Fruit fly (Drosophila melanogaster) whole organism, prepupa: ENCODE measurements around the gene CG32945.

Source experiments
- Blimp-1 ChIP-seq: fragments of 200-800 bp; sonication (Bioruptor generic); optimal IDR thresholded peaks from 3 replicates; lab custom pipeline; 2017; ENCODE audit warnings: missing biosample characterization, missing genetic modification characterization, mild to moderate bottlenecking, moderate library complexity, missing genetic modification reagents
- CG10631 ChIP-seq: fragments of 200-800 bp; sonication (Bioruptor generic); optimal IDR thresholded peaks from 2 replicates; lab custom pipeline; 2016; ENCODE audit warnings: missing biosample characterization, missing genetic modification characterization
- CG10669 ChIP-seq: fragments of 200-800 bp; sonication (Bioruptor generic); optimal IDR thresholded peaks from 3 replicates; lab custom pipeline; 2018; ENCODE audit warnings: missing biosample characterization, mild to moderate bottlenecking, missing genetic modification characterization, moderate library complexity
- CG15336 ChIP-seq: fragments of 200-800 bp; sonication (Bioruptor generic); IDR thresholded peaks from 2 replicates; pipeline ENCODE4 v1.3.6; 2022; ENCODE audit warnings: missing biosample characterization, missing genetic modification characterization
- CG1621 ChIP-seq: fragments of 200-800 bp; sonication (Bioruptor generic); optimal IDR thresholded peaks from 3 replicates; lab custom pipeline; 2018; ENCODE audit warnings: missing biosample characterization, mild to moderate bottlenecking, missing genetic modification characterization
- CG16779 ChIP-seq: fragments of 200-800 bp; sonication (Bioruptor generic); optimal IDR thresholded peaks from 3 replicates; lab custom pipeline; 2017; ENCODE audit warnings: missing biosample characterization, mild to moderate bottlenecking, missing genetic modification characterization
- CG3032 ChIP-seq: fragments of 200-800 bp; optimal IDR thresholded peaks from 2 replicates; lab custom pipeline; 2019; ENCODE audit warnings: missing biosample characterization, mild to moderate bottlenecking, missing genetic modification characterization, moderate library complexity
- CG32006 ChIP-seq: fragments of 200-800 bp; sonication (Bioruptor generic); optimal IDR thresholded peaks from 3 replicates; lab custom pipeline; 2017; ENCODE audit warnings: missing biosample characterization, mild to moderate bottlenecking, missing genetic modification characterization
- CG3919 ChIP-seq: fragments of 200-800 bp; sonication (Bioruptor generic); optimal IDR thresholded peaks from 3 replicates; lab custom pipeline; 2016; ENCODE audit warnings: missing biosample characterization, missing genetic modification characterization
- CG4318 ChIP-seq: fragments of 200-800 bp; sonication (Bioruptor generic); optimal IDR thresholded peaks from 3 replicates; lab custom pipeline; 2017; ENCODE audit warnings: missing biosample characterization, mild to moderate bottlenecking, missing genetic modification characterization
- CG6163 ChIP-seq: fragments of 200-800 bp; sonication (Bioruptor generic); IDR thresholded peaks from 3 replicates; pipeline ENCODE4 v1.3.6; 2022; ENCODE audit warnings: missing biosample characterization, missing genetic modification characterization
- CG6792 ChIP-seq: fragments of 200-800 bp; sonication (Bioruptor generic); optimal IDR thresholded peaks from 3 replicates; lab custom pipeline; 2016; ENCODE audit warnings: missing biosample characterization, missing genetic modification characterization
- CG6854 ChIP-seq: fragments of 200-800 bp; sonication (Bioruptor generic); optimal IDR thresholded peaks from 2 replicates; lab custom pipeline; 2017; ENCODE audit warnings: missing biosample characterization, mild to moderate bottlenecking, missing genetic modification characterization
- CG8119 ChIP-seq: fragments of 200-800 bp; sonication (Bioruptor generic); IDR thresholded peaks from 3 replicates; pipeline ENCODE4 v1.3.6; 2022; ENCODE audit warnings: missing biosample characterization, missing genetic modification characterization
- CG8632 ChIP-seq: fragments of 200-800 bp; sonication (Bioruptor generic); optimal IDR thresholded peaks from 3 replicates; lab custom pipeline; 2016; ENCODE audit warnings: missing biosample characterization, missing genetic modification characterization
- Eip75B ChIP-seq: fragments of 200-800 bp; sonication (Bioruptor generic); optimal IDR thresholded peaks from 3 replicates; lab custom pipeline; 2016; ENCODE audit warnings: missing biosample characterization, missing genetic modification characterization
- Eip78C ChIP-seq: fragments of 200-800 bp; sonication (Bioruptor generic); peaks from one replicate; lab custom pipeline; 2016; ENCODE audit warnings: missing biosample characterization, missing genetic modification characterization
- Ets21C ChIP-seq: fragments of 200-800 bp; sonication (Bioruptor generic); optimal IDR thresholded peaks from 3 replicates; lab custom pipeline; 2016; ENCODE audit warnings: missing biosample characterization, missing genetic modification characterization
- Ets96B ChIP-seq: fragments of 200-800 bp; optimal IDR thresholded peaks from 2 replicates; lab custom pipeline; 2019; ENCODE audit warnings: missing biosample characterization, mild to moderate bottlenecking, missing genetic modification characterization, moderate library complexity
- Gug ChIP-seq: fragments of 200-800 bp; sonication (Bioruptor generic); IDR thresholded peaks from 2 replicates; pipeline ENCODE4 v1.3.6; 2022; ENCODE audit warnings: missing biosample characterization, missing genetic modification characterization
- Lpt ChIP-seq: fragments of 200-800 bp; sonication (Bioruptor generic); optimal IDR thresholded peaks from 3 replicates; lab custom pipeline; 2016; ENCODE audit warnings: missing biosample characterization, missing genetic modification characterization
- Met ChIP-seq: fragments of 200-800 bp; sonication (Bioruptor generic); optimal IDR thresholded peaks from 3 replicates; lab custom pipeline; 2016; ENCODE audit warnings: missing biosample characterization, missing genetic modification characterization
- OdsH ChIP-seq: fragments of 200-800 bp; sonication (Bioruptor generic); optimal IDR thresholded peaks from 3 replicates; lab custom pipeline; 2016; ENCODE audit warnings: missing biosample characterization, missing genetic modification characterization
- Smox ChIP-seq: fragments of 200-800 bp; sonication (Bioruptor generic); optimal IDR thresholded peaks from 3 replicates; lab custom pipeline; 2016; ENCODE audit warnings: missing biosample characterization, missing genetic modification characterization
- Sox102F ChIP-seq: fragments of 200-800 bp; sonication (Bioruptor generic); optimal IDR thresholded peaks from 2 replicates; lab custom pipeline; 2016; ENCODE audit warnings: missing biosample characterization, mild to moderate bottlenecking, missing genetic modification characterization
- Sox14 ChIP-seq: fragments of 200-800 bp; sonication (Bioruptor generic); optimal IDR thresholded peaks from 3 replicates; lab custom pipeline; 2016; ENCODE audit warnings: missing biosample characterization, missing genetic modification characterization
- Sox15 ChIP-seq: fragments of 200-800 bp; sonication (Bioruptor generic); optimal IDR thresholded peaks from 3 replicates; lab custom pipeline; 2016; ENCODE audit warnings: missing biosample characterization, missing genetic modification characterization
- cyc ChIP-seq: fragments of 200-800 bp; sonication (Bioruptor generic); optimal IDR thresholded peaks from 3 replicates; lab custom pipeline; 2016; ENCODE audit warnings: missing biosample characterization, missing genetic modification characterization
- eg ChIP-seq: fragments of 200-800 bp; sonication (Bioruptor generic); IDR thresholded peaks from 3 replicates; pipeline ENCODE4 v1.3.6; 2022; ENCODE audit warnings: missing biosample characterization, missing genetic modification characterization
- esn ChIP-seq: fragments of 200-800 bp; sonication (Bioruptor generic); optimal IDR thresholded peaks from 2 replicates; lab custom pipeline; 2016; ENCODE audit warnings: missing biosample characterization, mild to moderate bottlenecking, missing genetic modification characterization, moderate library complexity
- fd59A ChIP-seq: fragments of 200-800 bp; sonication (Bioruptor generic); optimal IDR thresholded peaks from 2 replicates; lab custom pipeline; 2017; ENCODE audit warnings: missing biosample characterization, mild to moderate bottlenecking, missing genetic modification characterization, missing genetic modification reagents
- fd85E ChIP-seq: fragments of 200-800 bp; sonication (Bioruptor generic); optimal IDR thresholded peaks from 3 replicates; lab custom pipeline; 2016; ENCODE audit warnings: missing biosample characterization, missing genetic modification characterization
- lz ChIP-seq: fragments of 200-800 bp; sonication (Bioruptor generic); optimal IDR thresholded peaks from 3 replicates; lab custom pipeline; 2016; ENCODE audit warnings: missing biosample characterization, missing genetic modification characterization
- net ChIP-seq: fragments of 200-800 bp; sonication (Bioruptor generic); optimal IDR thresholded peaks from 3 replicates; lab custom pipeline; 2016; ENCODE audit warnings: missing biosample characterization, missing genetic modification characterization
- salr ChIP-seq, 2 experiments: fragments of 200-800 bp; sonication (Bioruptor generic); optimal IDR thresholded peaks; 3 replicates each; lab custom pipeline; 2016 to 2018; ENCODE audit warnings: missing biosample characterization in 2 of 2, missing genetic modification characterization in 2 of 2, mild to moderate bottlenecking in 1 of 2
- spab ChIP-seq: fragments of 200-800 bp; sonication (Bioruptor generic); optimal IDR thresholded peaks from 2 replicates; lab custom pipeline; 2017; ENCODE audit warnings: missing biosample characterization, mild to moderate bottlenecking, missing genetic modification characterization, missing genetic modification reagents
- svp ChIP-seq: fragments of 200-800 bp; sonication (Bioruptor generic); peaks from one replicate; lab custom pipeline; 2016; ENCODE audit warnings: missing biosample characterization, missing genetic modification characterization
- vri ChIP-seq: fragments of 200-800 bp; sonication (Bioruptor generic); optimal IDR thresholded peaks from 3 replicates; lab custom pipeline; 2016; ENCODE audit warnings: missing biosample characterization, mild to moderate bottlenecking, missing genetic modification characterization

CG32945 gene

DNA sequence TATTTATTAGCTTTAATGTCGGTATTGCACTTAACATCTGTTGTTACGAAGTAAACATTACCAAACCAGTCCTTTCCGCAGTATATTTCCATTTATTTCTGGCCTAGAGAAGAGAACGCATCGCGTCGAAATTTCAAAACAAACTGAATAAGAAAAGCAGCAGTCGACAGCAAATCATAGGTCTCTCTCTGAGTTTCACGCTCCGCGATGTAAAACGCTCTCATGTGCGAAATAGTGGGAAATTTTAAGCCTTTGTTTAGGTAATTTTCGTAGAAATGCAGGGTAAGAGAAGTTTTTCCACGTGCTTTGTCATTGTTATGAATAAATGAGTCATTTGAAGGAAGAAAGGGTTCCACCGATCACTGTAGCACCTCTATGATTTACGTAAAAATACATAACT lies 21.2 kb upstream of the CG32945 start:
- no peak for TF ChIP-seq CG4318
- TF ChIP-seq CG15336 (GFP tag; lab: Robert Waterston, UW) = no peak
- TF ChIP-seq Smox (GFP tag; lab: Kevin White, UChicago) = no peak
- TF ChIP-seq Eip75B (GFP tag; lab: Kevin White, UChicago) = no peak
- no peak for TF ChIP-seq Ets21C (GFP tag; lab: Kevin White, UChicago)
- TF ChIP-seq Sox15 (GFP tag; lab: Kevin White, UChicago) = no peak
- TF ChIP-seq CG6163 (GFP tag; lab: Robert Waterston, UW) = no peak
- no peak for TF ChIP-seq OdsH (GFP tag; lab: Kevin White, UChicago)
- no peak for TF ChIP-seq Gug (GFP tag; lab: Robert Waterston, UW)
- TF ChIP-seq eg = no peak
- no peak for TF ChIP-seq vri (GFP tag; lab: Kevin White, UChicago)
- TF ChIP-seq fd85E (GFP tag; lab: Kevin White, UChicago) = no peak
- TF ChIP-seq Lpt (GFP tag; lab: Kevin White, UChicago) = no peak
- TF ChIP-seq CG10669 (GFP tag; lab: Kevin White, UChicago) = no peak
- no peak for TF ChIP-seq esn (GFP tag; lab: Kevin White, UChicago)
- no peak for TF ChIP-seq svp (GFP tag; lab: Kevin White, UChicago)
- TF ChIP-seq salr (GFP tag; optimal IDR thresholded peaks at IDR 0.05; lab: Kevin White, UChicago) = no peak
- no peak for TF ChIP-seq CG32006
- no peak for TF ChIP-seq lz (GFP tag; lab: Kevin White, UChicago)

DNA sequence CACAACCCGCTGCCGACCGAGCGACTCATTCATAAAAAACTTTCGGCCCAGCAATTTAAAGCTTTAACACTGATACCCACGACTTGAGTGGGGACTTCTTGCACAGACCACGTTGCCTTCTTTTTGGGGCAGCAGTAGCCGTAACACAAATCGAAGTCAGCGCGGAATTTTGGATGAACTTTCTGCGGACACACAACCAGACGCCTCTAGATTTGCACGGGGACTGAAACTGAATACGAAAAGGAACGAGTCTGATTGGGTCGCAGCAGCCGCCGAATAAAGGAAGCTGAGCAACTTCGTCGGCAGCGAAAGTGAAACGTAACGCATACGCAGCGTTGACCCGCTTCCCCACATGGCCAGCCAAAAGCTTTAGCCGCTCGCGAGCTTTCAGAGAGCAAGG lies 20.6 kb downstream of the CG32945 start, which contains the start of gene CG34357:
Gene CG34357 (minus strand): TSS at position 206 of the 400 bp plus-strand sequence.
- TF ChIP-seq Sox14 (GFP tag; lab: Kevin White, UChicago) = no peak

DNA sequence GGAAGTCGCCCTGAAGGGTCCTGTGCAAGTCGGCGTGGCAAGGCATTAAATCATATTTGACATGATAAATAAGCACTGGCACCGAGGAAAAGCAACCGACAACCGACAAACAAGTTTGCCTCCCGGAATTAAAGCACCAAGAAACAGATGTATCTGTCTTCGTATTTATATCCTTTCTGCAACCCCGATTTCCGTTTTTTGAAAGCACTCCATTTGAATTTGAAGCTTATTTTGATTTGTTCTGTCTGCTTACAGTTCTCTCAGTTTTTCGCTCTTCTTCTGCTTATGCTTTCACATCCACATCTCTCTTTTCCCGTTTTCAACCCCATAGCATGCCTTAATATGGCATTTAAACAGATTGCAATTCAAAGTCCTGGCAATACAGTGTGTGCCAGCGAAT lies 24.9 kb downstream of the CG32945 start:
- TF ChIP-seq CG6792 (GFP tag; lab: Kevin White, UChicago) (no peak), eg (no peak), net (GFP tag; lab: Kevin White, UChicago) (no peak), fd59A (no peak), CG1621 (tag; lab: Kevin White, UChicago) (no peak), Blimp-1 (no peak), vri (GFP tag; lab: Kevin White, UChicago) (no peak), CG16779 (tag; lab: Kevin White, UChicago) (no peak), Met (GFP tag; lab: Kevin White, UChicago) (no peak), CG10631 (GFP tag; lab: Kevin White, UChicago) (no peak), Sox102F (GFP tag; lab: Kevin White, UChicago) (no peak), CG8632 (GFP tag; lab: Kevin White, UChicago) (no peak), Lpt (GFP tag; lab: Kevin White, UChicago) (no peak), Gug (GFP tag; lab: Robert Waterston, UW) (no peak), spab (no peak), CG6854 (GFP tag; lab: Kevin White, UChicago) (no peak), Smox (GFP tag; lab: Kevin White, UChicago) (no peak)

DNA sequence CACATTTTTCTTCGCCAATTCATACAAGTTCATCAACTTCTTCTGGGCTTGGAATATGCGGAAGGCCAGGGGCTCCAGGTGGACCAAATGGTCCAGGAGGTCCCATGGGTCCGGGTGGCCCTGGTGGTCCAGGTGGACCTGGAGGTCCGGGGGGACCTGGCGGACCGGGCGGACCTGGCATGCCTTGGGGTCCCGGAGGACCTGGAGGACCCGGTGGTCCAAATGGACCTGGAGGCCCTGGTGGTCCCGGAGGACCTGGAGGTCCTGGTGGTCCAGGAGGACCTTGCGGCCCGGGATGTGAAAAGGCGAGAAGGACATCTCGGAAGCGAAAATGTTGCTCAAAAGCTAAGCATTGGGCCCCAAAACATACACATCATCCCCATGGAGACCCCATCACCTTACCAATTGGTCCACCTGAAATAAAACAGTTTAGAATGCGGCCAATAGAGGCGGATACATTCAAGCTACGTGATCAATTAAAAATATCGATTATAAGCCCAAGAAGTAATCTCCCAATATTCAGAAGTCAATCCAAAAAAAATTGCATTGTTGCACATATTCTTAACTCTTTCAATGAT lies 35.7 kb downstream of the CG32945 start:
- no peak for TF ChIP-seq Eip78C (GFP tag; lab: Kevin White, UChicago)
- no peak for TF ChIP-seq CG1621 (tag; lab: Kevin White, UChicago)
- no peak for TF ChIP-seq Ets96B
- TF ChIP-seq cyc = no peak
- TF ChIP-seq Blimp-1 = no peak
- no peak for TF ChIP-seq Ets21C (GFP tag; lab: Kevin White, UChicago)
- no peak for TF ChIP-seq CG3032 (tag; lab: Kevin White, UChicago)
- no peak for TF ChIP-seq CG3919 (GFP tag; lab: Kevin White, UChicago)
- no peak for TF ChIP-seq CG8119 (GFP tag; lab: Robert Waterston, UW)
